Worm (Caenorhabditis elegans) whole organism, midembryonic: ENCODE results near the gene wdr-48.

Experiments used
- T22C8.4 ChIP-seq: fragments of 200-800 bp; sonication (Bioruptor generic); IDR thresholded peaks from 2 replicates; pipeline ENCODE4 v1.3.6; 2022; ENCODE audit warnings: missing genetic modification characterization, missing compliant biosample characterization
- ref-1 ChIP-seq: fragments of 200-800 bp; sonication (Bioruptor generic); conservative IDR thresholded peaks from 2 replicates; pipeline ENCODE4 v1.3.6; 2022; ENCODE audit warnings: missing genetic modification reagents, missing genetic modification characterization, missing compliant biosample characterization
- tab-1 ChIP-seq: fragments of 200-800 bp; sonication (Bioruptor generic); IDR thresholded peaks from 2 replicates; pipeline ENCODE4 v1.3.6; 2022; ENCODE audit warnings: missing genetic modification characterization, missing compliant biosample characterization
- ztf-23 ChIP-seq: fragments of 200-800 bp; sonication (Bioruptor generic); IDR thresholded peaks from 2 replicates; pipeline ENCODE4 v1.3.6; 2022; ENCODE audit warnings: missing genetic modification reagents, missing genetic modification characterization, missing compliant biosample characterization
- ztf-29 ChIP-seq: fragments of 200-800 bp; sonication (Bioruptor generic); IDR thresholded peaks from 2 replicates; pipeline ENCODE4 v1.3.6; 2022; ENCODE audit warnings: missing genetic modification reagents, missing genetic modification characterization, missing compliant biosample characterization

DNA sequence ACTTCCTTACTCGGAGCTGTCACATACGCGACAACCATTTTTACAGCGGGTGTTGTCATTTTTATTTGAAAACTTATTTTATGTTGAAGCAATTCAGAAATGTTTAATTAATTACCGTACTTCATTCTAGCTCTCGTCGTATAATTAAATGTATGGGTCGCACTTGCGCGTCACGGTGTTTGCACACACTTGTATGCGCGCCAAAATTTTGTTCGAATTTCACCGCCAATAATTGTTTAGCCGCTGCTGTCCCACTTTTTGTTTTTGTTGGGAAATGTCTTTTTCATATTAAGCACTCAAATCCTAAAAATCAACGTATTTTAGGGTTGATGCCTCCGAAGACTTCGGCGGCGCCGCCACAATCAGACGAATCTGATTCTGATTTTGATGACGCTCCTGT lies 8.5 kb downstream of the wdr-48 start, which contains the start of the genes F35G12.7 and smc-4:
- TF ChIP-seq tab-1 (GFP tag; lab: Robert Waterston, UW): no peak
- TF ChIP-seq ref-1 (GFP tag; lab: Robert Waterston, UW): no peak
- 0 out of 2 replicates have a peak, but pooled peaks have one; percentile 20 for TF ChIP-seq T22C8.4 (GFP tag; lab: Robert Waterston, UW)
- no peak for TF ChIP-seq ztf-29 (GFP tag; lab: Robert Waterston, UW)
- peak; percentile 34; the same call in 1 of the 2 replicates for TF ChIP-seq ztf-23 (GFP tag; lab: Robert Waterston, UW)
